Fruit fly (Drosophila melanogaster) whole organism, embryonic: ENCODE data around the gene CG42815.

Experiments used
- BtbVII ChIP-seq: fragments of 200-800 bp; sonication (Bioruptor generic); optimal IDR thresholded peaks from 3 replicates; lab custom pipeline; 2017; ENCODE audit warnings: missing biosample characterization, mild to moderate bottlenecking, missing genetic modification characterization
- CG10274 ChIP-seq: fragments of 200-800 bp; sonication (Bioruptor generic); optimal IDR thresholded peaks from 3 replicates; lab custom pipeline; 2017; ENCODE audit warnings: missing biosample characterization, mild to moderate bottlenecking, missing genetic modification characterization
- CG11504 ChIP-seq: fragments of 200-800 bp; sonication (Bioruptor generic); optimal IDR thresholded peaks from 3 replicates; lab custom pipeline; 2019; ENCODE audit warnings: missing biosample characterization, mild to moderate bottlenecking, missing genetic modification characterization, moderate library complexity
- CG12104 ChIP-seq: fragments of 200-800 bp; sonication (Bioruptor generic); optimal IDR thresholded peaks from 3 replicates; lab custom pipeline; 2016; ENCODE audit warnings: missing biosample characterization, missing genetic modification characterization
- CG12299 ChIP-seq: fragments of 200-800 bp; sonication (Bioruptor generic); optimal IDR thresholded peaks from 2 replicates; lab custom pipeline; 2018; ENCODE audit warnings: missing biosample characterization, mild to moderate bottlenecking, missing genetic modification characterization
- CG17385 ChIP-seq: fragments of 200-800 bp; sonication (Bioruptor generic); optimal IDR thresholded peaks from 3 replicates; lab custom pipeline; 2018; ENCODE audit warnings: missing biosample characterization, mild to moderate bottlenecking, missing genetic modification characterization
- CG17612 ChIP-seq: fragments of 200-800 bp; sonication (Bioruptor generic); IDR thresholded peaks from 2 replicates; pipeline ENCODE4 v1.3.6; 2022; ENCODE audit warnings: missing biosample characterization, missing genetic modification characterization
- CG2202 ChIP-seq: fragments of 200-800 bp; sonication (Bioruptor generic); optimal IDR thresholded peaks from 2 replicates; lab custom pipeline; 2018; ENCODE audit warnings: missing biosample characterization, mild to moderate bottlenecking, missing genetic modification characterization
- CG2889 ChIP-seq: fragments of 200-800 bp; sonication (Bioruptor generic); IDR thresholded peaks from 3 replicates; pipeline ENCODE4 v1.3.6; 2022; ENCODE audit warnings: missing biosample characterization, missing genetic modification characterization
- CG31388 ChIP-seq: fragments of 200-800 bp; sonication (Bioruptor generic); optimal IDR thresholded peaks from 2 replicates; lab custom pipeline; 2016; ENCODE audit warnings: missing biosample characterization, missing genetic modification characterization
- CG32767 ChIP-seq: fragments of 200-800 bp; sonication (Bioruptor generic); IDR thresholded peaks from 2 replicates; pipeline ENCODE4 v1.3.6; 2022; ENCODE audit warnings: missing biosample characterization, missing genetic modification characterization
- CG3726 ChIP-seq: fragments of 200-800 bp; sonication (Bioruptor generic); IDR thresholded peaks from 3 replicates; pipeline ENCODE4, ENCODE4 v1.3.6; 2022; ENCODE audit warnings: missing biosample characterization, missing genetic modification characterization
- CG3847 ChIP-seq: fragments of 200-800 bp; sonication (Bioruptor generic); IDR thresholded peaks from 2 replicates; pipeline ENCODE4 v1.3.6; 2022; ENCODE audit warnings: missing biosample characterization, missing genetic modification characterization
- CG4617 ChIP-seq: fragments of 200-800 bp; sonication (Bioruptor generic); optimal IDR thresholded peaks from 3 replicates; lab custom pipeline; 2016; ENCODE audit warnings: missing biosample characterization, missing genetic modification characterization, borderline replicate concordance
- CG5953 ChIP-seq: fragments of 200-800 bp; sonication (Bioruptor generic); IDR thresholded peaks from 2 replicates; pipeline ENCODE4 v1.3.6; 2022; ENCODE audit warnings: missing biosample characterization, missing genetic modification characterization
- CG6254 ChIP-seq: fragments of 200-800 bp; sonication (Bioruptor generic); optimal IDR thresholded peaks from 3 replicates; lab custom pipeline; 2017; ENCODE audit warnings: mild to moderate bottlenecking, missing biosample characterization, missing genetic modification reagents, missing genetic modification characterization
- CG8089 ChIP-seq: fragments of 200-800 bp; sonication (Bioruptor generic); optimal IDR thresholded peaks from 3 replicates; lab custom pipeline; 2016; ENCODE audit warnings: missing biosample characterization, missing genetic modification characterization
- CG8290 ChIP-seq, 3 experiments: fragments of 200-800 bp; sonication (Bioruptor generic); optimal IDR thresholded peaks; 2 replicates each; lab custom pipeline; 2016 to 2019; ENCODE audit warnings: missing biosample characterization in 3 of 3, missing genetic modification characterization in 3 of 3, mild to moderate bottlenecking in 2 of 3, moderate library complexity in 1 of 3
- CG8924 ChIP-seq: fragments of 200-800 bp; optimal IDR thresholded peaks from 3 replicates; lab custom pipeline; 2019; ENCODE audit warnings: missing biosample characterization, mild to moderate bottlenecking, missing genetic modification characterization, moderate library complexity
- CG9727 ChIP-seq: fragments of 200-800 bp; sonication (Bioruptor generic); optimal IDR thresholded peaks from 3 replicates; lab custom pipeline; 2017; ENCODE audit warnings: missing biosample characterization, mild to moderate bottlenecking, missing genetic modification characterization
- CG9876 ChIP-seq: fragments of 200-800 bp; sonication (Bioruptor generic); optimal IDR thresholded peaks from 2 replicates; lab custom pipeline; 2016; ENCODE audit warnings: missing biosample characterization, missing genetic modification characterization
- D19A ChIP-seq: fragments of 200-800 bp; optimal IDR thresholded peaks from 3 replicates; lab custom pipeline; 2019; ENCODE audit warnings: missing biosample characterization, mild to moderate bottlenecking, missing genetic modification characterization, moderate library complexity
- Doc3 ChIP-seq: fragments of 200-800 bp; sonication (Bioruptor generic); IDR thresholded peaks from 3 replicates; pipeline ENCODE4 v1.3.6; 2022; ENCODE audit warnings: missing biosample characterization, missing genetic modification characterization; ENCODE audit not compliant: partially characterized antibody
- Drgx ChIP-seq: fragments of 200-800 bp; sonication (Bioruptor generic); IDR thresholded peaks from 2 replicates; pipeline ENCODE4 v1.3.6; 2022; ENCODE audit warnings: missing biosample characterization, missing genetic modification characterization
- Elba2 ChIP-seq: fragments of 200-800 bp; sonication (Bioruptor generic); optimal IDR thresholded peaks from 3 replicates; lab custom pipeline; 2016; ENCODE audit warnings: missing biosample characterization, missing genetic modification characterization
- Fer1 ChIP-seq: fragments of 200-800 bp; sonication (Bioruptor generic); optimal IDR thresholded peaks from 2 replicates; lab custom pipeline; 2017; ENCODE audit warnings: missing biosample characterization, mild to moderate bottlenecking, missing genetic modification characterization
- HLHmδ ChIP-seq: fragments of 200-800 bp; sonication (Bioruptor generic); optimal IDR thresholded peaks from 2 replicates; lab custom pipeline; 2018; ENCODE audit warnings: missing biosample characterization, mild to moderate bottlenecking, missing genetic modification characterization, moderate library complexity
- Hr3 ChIP-seq: fragments of 200-800 bp; sonication (Bioruptor generic); optimal IDR thresholded peaks from 3 replicates; lab custom pipeline; 2016; ENCODE audit warnings: missing biosample characterization, missing genetic modification characterization
- Med ChIP-seq: fragments of 200-800 bp; sonication (Bioruptor generic); peaks from one replicate; lab custom pipeline; 2016; ENCODE audit warnings: missing biosample characterization, missing genetic modification characterization, mild to moderate bottlenecking, inconsistent platforms, moderate library complexity
- Sox100B ChIP-seq: fragments of 200-800 bp; sonication (Bioruptor generic); optimal IDR thresholded peaks from 3 replicates; lab custom pipeline; 2018; ENCODE audit warnings: missing biosample characterization, mild to moderate bottlenecking, missing genetic modification characterization
- ac ChIP-seq: fragments of 200-800 bp; sonication (Bioruptor generic); optimal IDR thresholded peaks from 3 replicates; lab custom pipeline; 2017; ENCODE audit warnings: missing biosample characterization, mild to moderate bottlenecking, missing genetic modification characterization
- ato ChIP-seq: fragments of 200-800 bp; sonication (Bioruptor generic); IDR thresholded peaks from 2 replicates; pipeline ENCODE4 v1.3.6; 2022; ENCODE audit warnings: missing biosample characterization, missing genetic modification characterization; ENCODE audit not compliant: partially characterized antibody
- br ChIP-seq: fragments of >200 bp; optimal IDR thresholded peaks from 2 replicates; lab custom pipeline; 2017
- chm ChIP-seq: fragments of 200-800 bp; sonication (Bioruptor generic); IDR thresholded peaks from 2 replicates; pipeline ENCODE4 v1.3.6; 2022; ENCODE audit warnings: missing biosample characterization, missing genetic modification characterization
- cwo ChIP-seq: fragments of 200-800 bp; sonication (Bioruptor generic); optimal IDR thresholded peaks from 3 replicates; lab custom pipeline; 2017; ENCODE audit warnings: missing biosample characterization, missing genetic modification characterization, mild to moderate bottlenecking, moderate library complexity, missing genetic modification reagents
- exex ChIP-seq: fragments of 200-800 bp; sonication (Bioruptor generic); optimal IDR thresholded peaks from 4 replicates; lab custom pipeline; 2018; ENCODE audit warnings: missing biosample characterization, mild to moderate bottlenecking, missing genetic modification characterization, moderate library complexity
- fu2 ChIP-seq: fragments of 200-800 bp; sonication (Bioruptor generic); optimal IDR thresholded peaks from 2 replicates; lab custom pipeline; 2016; ENCODE audit warnings: missing biosample characterization, missing genetic modification characterization
- gem ChIP-seq: fragments of 200-800 bp; sonication (Bioruptor generic); optimal IDR thresholded peaks from 2 replicates; lab custom pipeline; 2019; ENCODE audit warnings: missing biosample characterization, mild to moderate bottlenecking, missing genetic modification characterization, moderate library complexity
- her ChIP-seq: fragments of 200-800 bp; sonication (Bioruptor generic); optimal IDR thresholded peaks from 2 replicates; lab custom pipeline; 2016; ENCODE audit warnings: missing biosample characterization, missing genetic modification characterization
- luna ChIP-seq: fragments of 200-800 bp; sonication (Bioruptor generic); optimal IDR thresholded peaks from 2 replicates; lab custom pipeline; 2016; ENCODE audit warnings: missing biosample characterization, missing genetic modification characterization
- peb ChIP-seq: fragments of 200-800 bp; sonication (Bioruptor generic); IDR thresholded peaks from 2 replicates; pipeline ENCODE4 v1.3.6; 2022; ENCODE audit warnings: missing biosample characterization, missing genetic modification characterization
- phol ChIP-seq: fragments of 200-800 bp; sonication (Bioruptor generic); optimal IDR thresholded peaks from 3 replicates; lab custom pipeline; 2018; ENCODE audit warnings: missing biosample characterization, mild to moderate bottlenecking, missing genetic modification characterization, moderate library complexity
- prd ChIP-seq, 3 experiments: fragments of >200 bp in 2 of 3; fragments of 200-800 bp in 1 of 3; sonication (Bioruptor generic) in 1 of 3; optimal IDR thresholded peaks in 2 of 3; IDR thresholded peaks in 1 of 3; 2 replicates in 2 of 3; 3 replicates in 1 of 3; pipeline versions ENCODE4 v1.3.6 to Lab custom; 2017 to 2022; ENCODE audit warnings: missing biosample characterization in 1 of 3, missing genetic modification characterization in 1 of 3
- repo ChIP-seq: fragments of 200-800 bp; sonication (Bioruptor generic); optimal IDR thresholded peaks from 2 replicates; lab custom pipeline; 2016; ENCODE audit warnings: missing biosample characterization, missing genetic modification characterization
- schlank ChIP-seq: fragments of 200-800 bp; sonication (Bioruptor generic); optimal IDR thresholded peaks from 2 replicates; lab custom pipeline; 2018; ENCODE audit warnings: missing biosample characterization, mild to moderate bottlenecking, missing genetic modification characterization
- sens-2 ChIP-seq: fragments of 200-800 bp; sonication (Bioruptor generic); IDR thresholded peaks from 2 replicates; pipeline ENCODE4 v1.3.6; 2022; ENCODE audit warnings: missing biosample characterization, missing genetic modification characterization
- sisA ChIP-seq: fragments of 200-800 bp; sonication (Bioruptor generic); IDR thresholded peaks from 2 replicates; pipeline ENCODE4 v1.3.6; 2022; ENCODE audit warnings: missing biosample characterization, missing genetic modification characterization
- stc ChIP-seq: fragments of 200-800 bp; sonication (Bioruptor generic); IDR thresholded peaks from 2 replicates; pipeline ENCODE4 v1.3.6; 2022; ENCODE audit warnings: missing biosample characterization, missing genetic modification characterization
- sug ChIP-seq: fragments of 200-800 bp; optimal IDR thresholded peaks from 2 replicates; lab custom pipeline; 2019; ENCODE audit warnings: missing biosample characterization, mild to moderate bottlenecking, missing genetic modification characterization, moderate library complexity
- wdn ChIP-seq: fragments of 200-800 bp; sonication (Bioruptor generic); IDR thresholded peaks from 2 replicates; pipeline ENCODE4 v1.3.6; 2022; ENCODE audit warnings: missing biosample characterization, missing genetic modification characterization

The CG42815 gene

DNA sequence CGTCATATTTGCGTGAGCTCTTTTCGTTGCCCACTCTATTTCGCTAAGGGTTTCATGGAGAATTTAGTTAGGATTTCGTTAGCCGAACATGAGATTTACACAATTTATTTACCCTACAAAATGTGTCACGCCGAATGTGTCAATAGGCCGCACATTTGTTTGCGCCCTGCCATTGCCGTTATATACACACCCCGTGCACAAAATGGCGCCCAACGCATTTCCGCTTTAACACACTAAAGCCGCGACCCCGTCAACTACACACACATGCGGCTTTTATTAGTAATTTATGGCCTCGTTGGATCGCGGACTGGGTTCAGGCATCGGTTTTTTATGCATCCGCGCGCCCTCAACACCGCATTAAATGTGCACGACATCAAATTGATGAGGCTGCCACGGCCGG, 40.8 kb downstream of the CG42815 start, which contains the start of gene Adgf-B (continued):
- TF ChIP-seq CG8290 (GFP tag; optimal IDR thresholded peaks at IDR 0.05; lab: Kevin White, UChicago) (no peak), CG8290 (tag; optimal IDR thresholded peaks at IDR 0.05; lab: Kevin White, UChicago) (no peak), wdn (GFP tag; lab: Robert Waterston, UW) (no peak), br (lab: Kevin White, UChicago) (no peak), Hr3 (no peak), phol (tag; lab: Kevin White, UChicago) (peak; percentile 42), CG2889 (GFP tag; lab: Robert Waterston, UW) (no peak), CG11504 (tag; lab: Kevin White, UChicago) (no peak), Med (GFP tag; lab: Kevin White, UChicago) (peak; percentile 44), CG4617 (GFP tag; lab: Kevin White, UChicago) (no peak), CG8089 (no peak), HLHmδ (GFP tag; lab: Kevin White, UChicago) (no peak), sisA (no peak), schlank (no peak)
- TF ChIP-seq, all 482 proteins: peak for 3

DNA sequence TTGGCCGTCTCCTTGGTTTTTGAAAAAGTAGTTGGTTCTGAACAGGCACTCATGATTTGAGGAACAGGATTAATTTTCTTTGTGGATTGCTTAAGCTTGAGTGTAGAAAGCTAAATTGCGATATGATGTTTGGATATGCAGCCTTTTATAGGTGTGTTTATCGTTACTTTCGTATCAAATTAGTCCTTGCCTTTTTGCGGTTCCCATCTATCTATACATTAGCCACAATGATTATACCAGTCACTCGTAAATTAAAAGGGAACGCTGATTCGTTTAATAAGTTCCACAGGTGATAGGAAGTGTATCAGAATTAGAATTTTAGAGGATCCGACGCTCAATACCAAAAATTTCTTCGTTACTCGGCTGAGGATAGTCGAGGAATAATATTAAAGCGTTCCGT, 44.5 kb downstream of the CG42815 start, which contains the start of gene CG6034:
Gene CG6034, minus strand, starts transcription at position 101 of the 400 bp plus-strand sequence.
- no peak for TF ChIP-seq CG12104
- TF ChIP-seq CG6254 (GFP tag; lab: Kevin White, UChicago): no peak
- TF ChIP-seq CG2202: no peak
- no peak for TF ChIP-seq ato (GFP tag; lab: Robert Waterston, UW)
- no peak for TF ChIP-seq CG9727 (GFP tag; lab: Kevin White, UChicago)
- TF ChIP-seq Fer1 (GFP tag; lab: Kevin White, UChicago): no peak
- TF ChIP-seq CG31388: no peak
- no peak for TF ChIP-seq repo (GFP tag; lab: Kevin White, UChicago)
- TF ChIP-seq prd (optimal IDR thresholded peaks at IDR 0.05; lab: Kevin White, UChicago): no peak
- TF ChIP-seq prd (GFP tag; IDR thresholded peaks at IDR 0.05; lab: Robert Waterston, UW): no peak
- TF ChIP-seq CG32767 (GFP tag; lab: Robert Waterston, UW): no peak
- no peak for TF ChIP-seq CG10274 (GFP tag; lab: Kevin White, UChicago)
- no peak for TF ChIP-seq peb
- no peak for TF ChIP-seq fu2 (GFP tag; lab: Kevin White, UChicago)
- TF ChIP-seq CG17612 (GFP tag; lab: Robert Waterston, UW): no peak
- no peak for TF ChIP-seq Sox100B
- TF ChIP-seq sens-2: no peak
- TF ChIP-seq Doc3 (GFP tag; lab: Robert Waterston, UW): no peak

DNA sequence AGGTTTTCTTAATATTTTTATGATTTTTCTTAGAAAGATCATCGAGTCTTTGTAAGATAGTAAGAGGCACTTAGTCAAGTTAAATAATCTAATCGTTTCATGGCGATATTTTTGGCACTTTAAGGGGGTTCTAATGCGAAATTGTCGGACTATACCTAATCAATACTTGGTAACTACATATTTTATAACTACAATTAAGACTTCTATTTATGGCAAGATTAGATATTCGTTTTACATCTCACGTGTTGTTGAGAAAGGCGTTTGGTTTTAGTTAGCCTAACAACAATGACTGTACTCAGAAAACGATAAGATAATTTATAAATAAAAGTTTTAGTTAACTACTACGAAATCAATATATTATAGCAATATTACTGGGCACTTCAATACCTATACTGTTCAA, 48.8 kb downstream of the CG42815 start:
- TF ChIP-seq exex (tag; lab: Kevin White, UChicago) (peak; percentile 86), CG6254 (GFP tag; lab: Kevin White, UChicago) (no peak), ac (GFP tag; lab: Kevin White, UChicago) (no peak), Med (GFP tag; lab: Kevin White, UChicago) (no peak), CG5953 (GFP tag; lab: Robert Waterston, UW) (no peak), her (GFP tag; lab: Kevin White, UChicago) (no peak), CG17385 (GFP tag; lab: Kevin White, UChicago) (no peak), chm (GFP tag; lab: Robert Waterston, UW) (no peak), CG12299 (tag; lab: Kevin White, UChicago) (no peak), CG3726 (no peak), stc (GFP tag; lab: Robert Waterston, UW) (no peak), gem (no peak), Drgx (GFP tag; lab: Robert Waterston, UW) (no peak), luna (no peak), CG3847 (no peak), CG9876 (no peak), sug (peak; percentile 70), Elba2 (GFP tag; lab: Kevin White, UChicago) (no peak), BtbVII (GFP tag; lab: Kevin White, UChicago) (no peak), CG8924 (no peak), D19A (tag; lab: Kevin White, UChicago) (no peak), cwo (GFP tag; lab: Kevin White, UChicago) (peak; percentile 77)
